Fruit fly (Drosophila melanogaster): ENCODE measurements around the gene epsilonCOP.
A peak's percentile ranks its signal among the peaks of the same experiment; 100 is the strongest.

The epsilonCOP gene

dm6 chr2L:6476753-6477152, 12.1 kb upstream of the epsilonCOP start, which contains the start of gene CG9536 (continued):
- TF ChIP-seq Dll (GFP tag; IDR thresholded peaks at IDR 0.05; ENCODE audit: partially characterized antibody) (peak; percentile 71; the same call in 3 of the 4 replicates), Tbp (GFP tag; optimal IDR thresholded peaks at IDR 0.05) (no peak), Xrp1 (GFP tag; IDR thresholded peaks at IDR 0.05) (0 out of 2 replicates have a peak, but pooled peaks have one; percentile 14), CG8089 (GFP tag; optimal IDR thresholded peaks at IDR 0.05) (no peak), Dp (GFP tag; optimal IDR thresholded peaks at IDR 0.05) (peak; percentile 89), pita (GFP tag; optimal IDR thresholded peaks at IDR 0.05) (no peak), CoRest (tag; optimal IDR thresholded peaks at IDR 0.05) (no peak), CG9817 (tag; optimal IDR thresholded peaks at IDR 0.05) (no peak), CG8281 (tag; optimal IDR thresholded peaks at IDR 0.05) (no peak), HLH4C (GFP tag; IDR thresholded peaks at IDR 0.05; ENCODE audit: partially characterized antibody) (peak; percentile 66; the same call in 2 of the 3 replicates), CG1529 (GFP tag; optimal IDR thresholded peaks at IDR 0.05) (no peak), C15 (GFP tag; IDR thresholded peaks at IDR 0.05) (no peak), mirr (GFP tag; optimal IDR thresholded peaks at IDR 0.05) (no peak), gro (GFP tag; optimal IDR thresholded peaks at IDR 0.05) (no peak), CG3065 (GFP tag; optimal IDR thresholded peaks at IDR 0.05) (no peak), crp (GFP tag; optimal IDR thresholded peaks at IDR 0.05) (peak in 1 of 2 experiments; percentile 3), HmgD (GFP tag; optimal IDR thresholded peaks at IDR 0.05) (no peak), nerfin-2 (GFP tag; IDR thresholded peaks at IDR 0.05; ENCODE audit: partially characterized antibody) (peak; percentile 58), Lhr (GFP tag; optimal IDR thresholded peaks at IDR 0.05) (peak; percentile 4), CG12104 (GFP tag; optimal IDR thresholded peaks at IDR 0.05) (no peak), stwl (tag; optimal IDR thresholded peaks at IDR 0.05) (peak; percentile 73), CG10267 (tag; optimal IDR thresholded peaks at IDR 0.05) (peak; percentile 38), CG34422 (GFP tag; IDR thresholded peaks at IDR 0.05) (peak; percentile 19; the same call in 1 of the 3 replicates), CG30020 (tag; optimal IDR thresholded peaks at IDR 0.05) (peak; percentile 7), gsb (GFP tag; IDR thresholded peaks at IDR 0.05) (no peak), CG18764 (GFP tag; optimal IDR thresholded peaks at IDR 0.05) (no peak), nmo (GFP tag; optimal IDR thresholded peaks at IDR 0.05) (no peak), CG3726 (GFP tag; IDR thresholded peaks at IDR 0.05) (no peak), NFAT (GFP tag; IDR thresholded peaks at IDR 0.05) (no peak), CG16813 (GFP tag; IDR thresholded peaks at IDR 0.05; ENCODE audit: partially characterized antibody) (peak; percentile 27; the same call in 1 of the 3 replicates), Doc2 (GFP tag; IDR thresholded peaks at IDR 0.05) (no peak), CG4820 (GFP tag; optimal IDR thresholded peaks at IDR 0.05) (no peak), kah (GFP tag; optimal IDR thresholded peaks at IDR 0.05) (no peak), pzg (GFP tag; optimal IDR thresholded peaks at IDR 0.05) (peak; percentile 77), ase (GFP tag; IDR thresholded peaks at IDR 0.05) (no peak), Sin3A (optimal IDR thresholded peaks at IDR 0.05) (peak; percentile 4), lbe (GFP tag; optimal IDR thresholded peaks at IDR 0.05) (no peak), disco-r (GFP tag; optimal IDR thresholded peaks at IDR 0.05) (no peak), Hr51 (GFP tag; optimal IDR thresholded peaks at IDR 0.05) (no peak), fu2 (GFP tag; optimal IDR thresholded peaks at IDR 0.05) (no peak), CG43689 (GFP tag; IDR thresholded peaks at IDR 0.05) (no peak), pho (GFP tag; optimal IDR thresholded peaks at IDR 0.05) (no peak), Dad (GFP tag; optimal IDR thresholded peaks at IDR 0.05) (no peak), ems (GFP tag; optimal IDR thresholded peaks at IDR 0.05) (no peak), H2.0 (GFP tag; IDR thresholded peaks at IDR 0.05) (no peak), CG6854 (GFP tag; optimal IDR thresholded peaks at IDR 0.05) (no peak), Elba2 (GFP tag; optimal IDR thresholded peaks at IDR 0.05) (peak; percentile 11), salm (tag; optimal IDR thresholded peaks at IDR 0.05) (no peak), E2f1 (GFP tag; IDR thresholded peaks at IDR 0.05) (no peak), CG15514 (GFP tag; optimal IDR thresholded peaks at IDR 0.05) (peak; percentile 28), CG10462 (GFP tag; optimal IDR thresholded peaks at IDR 0.05) (no peak)

Measured in whole organism, embryonic.